Fruit fly (Drosophila melanogaster) Kc167 (cell line): ENCODE data around the gene CSN3.

Source experiments
- Myc ChIP-seq: fragments of >200 bp; optimal IDR thresholded peaks from 2 replicates; lab custom pipeline; 2017; ENCODE audit warnings: missing external identifiers
- Sin3A ChIP-seq: fragments of >200 bp; optimal IDR thresholded peaks from 2 replicates; lab custom pipeline; 2018; ENCODE audit warnings: missing external identifiers
- h ChIP-seq: fragments of >200 bp; optimal IDR thresholded peaks from 3 replicates; lab custom pipeline; 2018; ENCODE audit warnings: missing external identifiers
- psq ChIP-seq: fragments of >200 bp; optimal IDR thresholded peaks from 2 replicates; lab custom pipeline; 2017; ENCODE audit warnings: missing external identifiers
- ttk ChIP-seq: sonication (Bioruptor generic); optimal IDR thresholded peaks from 2 replicates; lab custom pipeline; 2017; ENCODE audit warnings: missing external identifiers

- TF ChIP-seq Myc (lab: Kevin White, UChicago) (no peak), h (no peak), psq (lab: Kevin White, UChicago) (no peak), Sin3A (lab: Kevin White, UChicago) (no peak), ttk (lab: Kevin White, UChicago) (no peak)
Measured at dm6 chr3L:20834150-20834549, 7.2 kb downstream of the CSN3 start.
